Fruit fly (Drosophila melanogaster) whole organism, prepupa: ENCODE results near the gene CG10098.

Source experiments
- CG15336 ChIP-seq: fragments of 200-800 bp; sonication (Bioruptor generic); IDR thresholded peaks from 2 replicates; pipeline ENCODE4 v1.3.6; 2022; ENCODE audit warnings: missing biosample characterization, missing genetic modification characterization
- CG32006 ChIP-seq: fragments of 200-800 bp; sonication (Bioruptor generic); optimal IDR thresholded peaks from 3 replicates; lab custom pipeline; 2017; ENCODE audit warnings: missing biosample characterization, mild to moderate bottlenecking, missing genetic modification characterization
- CG3919 ChIP-seq: fragments of 200-800 bp; sonication (Bioruptor generic); optimal IDR thresholded peaks from 3 replicates; lab custom pipeline; 2016; ENCODE audit warnings: missing biosample characterization, missing genetic modification characterization
- CG6163 ChIP-seq: fragments of 200-800 bp; sonication (Bioruptor generic); IDR thresholded peaks from 3 replicates; pipeline ENCODE4 v1.3.6; 2022; ENCODE audit warnings: missing biosample characterization, missing genetic modification characterization
- Ets96B ChIP-seq: fragments of 200-800 bp; optimal IDR thresholded peaks from 2 replicates; lab custom pipeline; 2019; ENCODE audit warnings: missing biosample characterization, mild to moderate bottlenecking, missing genetic modification characterization, moderate library complexity
- Hr4 ChIP-seq: fragments of 200-800 bp; sonication (Bioruptor generic); optimal IDR thresholded peaks from 3 replicates; lab custom pipeline; 2016; ENCODE audit warnings: missing biosample characterization, missing genetic modification characterization
- Smox ChIP-seq: fragments of 200-800 bp; sonication (Bioruptor generic); optimal IDR thresholded peaks from 3 replicates; lab custom pipeline; 2016; ENCODE audit warnings: missing biosample characterization, missing genetic modification characterization
- fd85E ChIP-seq: fragments of 200-800 bp; sonication (Bioruptor generic); optimal IDR thresholded peaks from 3 replicates; lab custom pipeline; 2016; ENCODE audit warnings: missing biosample characterization, missing genetic modification characterization
- pdm3 ChIP-seq: fragments of 200-800 bp; sonication (Bioruptor generic); optimal IDR thresholded peaks from 3 replicates; lab custom pipeline; 2016; ENCODE audit warnings: missing biosample characterization, missing genetic modification characterization
- spab ChIP-seq: fragments of 200-800 bp; sonication (Bioruptor generic); optimal IDR thresholded peaks from 2 replicates; lab custom pipeline; 2017; ENCODE audit warnings: missing biosample characterization, mild to moderate bottlenecking, missing genetic modification characterization, missing genetic modification reagents
- svp ChIP-seq: fragments of 200-800 bp; sonication (Bioruptor generic); peaks from one replicate; lab custom pipeline; 2016; ENCODE audit warnings: missing biosample characterization, missing genetic modification characterization

DNA sequence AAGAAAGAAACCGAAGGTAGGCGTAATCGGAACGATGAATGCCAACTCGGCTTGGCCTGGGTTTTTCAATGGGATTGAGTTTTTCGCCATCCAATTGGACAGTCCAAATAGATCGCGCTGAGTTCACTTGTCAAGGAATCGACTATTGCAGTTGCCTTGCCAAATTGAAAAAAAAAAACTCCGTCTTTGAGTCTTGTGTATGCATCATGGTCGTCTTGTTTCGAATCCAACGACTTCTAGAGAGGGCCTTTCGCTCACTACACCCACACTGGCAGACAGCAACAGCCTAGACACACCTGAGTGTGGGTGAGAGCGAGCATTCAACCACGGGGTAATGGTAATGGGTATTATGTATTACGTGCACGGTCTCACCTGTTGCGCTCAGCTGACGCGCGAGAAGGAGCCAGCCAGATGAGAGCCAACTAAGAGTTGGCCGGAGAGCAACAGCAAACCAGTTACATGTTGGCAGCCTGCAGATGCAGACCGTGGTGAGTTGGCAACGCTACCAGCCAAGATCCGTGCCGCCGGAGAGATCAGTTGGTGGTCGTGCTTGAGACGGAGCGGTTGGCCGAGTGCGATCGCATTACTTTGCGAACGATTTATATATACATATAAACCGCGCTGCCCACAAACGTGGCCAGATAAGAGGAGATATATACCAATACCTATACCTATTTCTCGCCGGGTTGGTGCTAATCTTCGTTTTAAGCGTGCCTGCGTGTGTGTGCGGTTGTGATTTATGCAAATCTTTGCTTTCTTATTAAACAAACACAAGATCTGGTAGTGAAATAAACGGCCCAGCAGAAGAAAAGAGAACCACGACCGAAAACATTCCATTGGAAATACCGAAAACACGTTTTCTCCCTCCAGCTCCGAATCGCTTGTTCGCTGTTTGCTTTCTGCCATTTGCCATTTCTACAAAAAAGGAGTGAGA lies 38.3 kb downstream of the CG10098 start, which contains the start of gene sas:
- TF ChIP-seq CG15336 (GFP tag; lab: Robert Waterston, UW) (no peak; the same call in 1 of the 2 replicates), CG6163 (GFP tag; lab: Robert Waterston, UW) (peak; percentile 42; the same call in 1 of the 3 replicates), Hr4 (GFP tag; lab: Kevin White, UChicago) (no peak), Smox (GFP tag; lab: Kevin White, UChicago) (no peak), CG3919 (no peak), pdm3 (GFP tag; lab: Kevin White, UChicago) (no peak), fd85E (no peak), CG32006 (GFP tag; lab: Kevin White, UChicago) (no peak), Ets96B (tag; lab: Kevin White, UChicago) (no peak), spab (GFP tag; lab: Kevin White, UChicago) (no peak), svp (no peak)
